Fruit fly (Drosophila melanogaster): ENCODE results near the gene Syn.

Gene Syn

DNA sequence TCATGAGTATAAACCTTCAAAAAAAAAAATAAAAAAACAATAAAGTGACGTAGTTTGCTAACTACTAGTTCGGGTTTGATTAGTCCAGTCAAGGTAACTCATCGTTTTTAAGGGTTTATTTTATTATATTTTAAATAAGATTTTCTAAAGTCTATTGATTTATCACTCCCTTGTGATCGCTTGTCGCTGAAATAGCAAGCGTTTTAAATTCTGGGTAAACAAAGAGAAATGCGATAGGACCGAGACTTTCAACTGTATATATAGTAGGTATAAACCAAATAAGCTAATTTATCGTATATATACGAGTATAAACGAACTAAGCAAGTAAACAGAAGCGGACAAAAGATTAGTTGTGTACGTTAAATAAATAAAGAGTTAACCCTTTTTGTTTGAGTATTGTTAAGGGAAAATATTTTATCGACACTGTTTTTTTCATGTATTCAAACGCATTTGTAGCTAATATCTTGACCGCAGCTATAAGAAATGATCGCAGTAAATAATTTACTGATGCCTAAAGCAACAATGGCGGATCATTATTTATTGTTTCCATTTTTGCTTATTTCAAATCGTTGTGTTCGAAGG is 21.9 kb upstream of the Syn start (continued):
- TF ChIP-seq lmd (GFP tag; IDR thresholded peaks at IDR 0.05) (no peak), phol (tag; optimal IDR thresholded peaks at IDR 0.05) (no peak), ab (GFP tag; optimal IDR thresholded peaks at IDR 0.05) (no peak), CG12942 (GFP tag; optimal IDR thresholded peaks at IDR 0.05) (no peak), CG17359 (tag; optimal IDR thresholded peaks at IDR 0.05) (peak; percentile 38), Chrac-16 (GFP tag; optimal IDR thresholded peaks at IDR 0.05) (peak; percentile 4), Awh (GFP tag; IDR thresholded peaks at IDR 0.05) (0 out of 2 replicates have a peak, but pooled peaks have one; percentile 7), CG17912 (GFP tag; optimal IDR thresholded peaks at IDR 0.05) (no peak), CG10565 (GFP tag; optimal IDR thresholded peaks at IDR 0.05) (no peak), E2f1 (GFP tag; IDR thresholded peaks at IDR 0.05) (no peak), CG1792 (GFP tag; optimal IDR thresholded peaks at IDR 0.05) (no peak), fru (optimal IDR thresholded peaks at IDR 0.05) (no peak), Gug (GFP tag; IDR thresholded peaks at IDR 0.05) (no peak), CG17328 (GFP tag; IDR thresholded peaks at IDR 0.05) (peak; percentile 18; the same call in 1 of the 2 replicates), ap (GFP tag; IDR thresholded peaks at IDR 0.05) (no peak)

DNA sequence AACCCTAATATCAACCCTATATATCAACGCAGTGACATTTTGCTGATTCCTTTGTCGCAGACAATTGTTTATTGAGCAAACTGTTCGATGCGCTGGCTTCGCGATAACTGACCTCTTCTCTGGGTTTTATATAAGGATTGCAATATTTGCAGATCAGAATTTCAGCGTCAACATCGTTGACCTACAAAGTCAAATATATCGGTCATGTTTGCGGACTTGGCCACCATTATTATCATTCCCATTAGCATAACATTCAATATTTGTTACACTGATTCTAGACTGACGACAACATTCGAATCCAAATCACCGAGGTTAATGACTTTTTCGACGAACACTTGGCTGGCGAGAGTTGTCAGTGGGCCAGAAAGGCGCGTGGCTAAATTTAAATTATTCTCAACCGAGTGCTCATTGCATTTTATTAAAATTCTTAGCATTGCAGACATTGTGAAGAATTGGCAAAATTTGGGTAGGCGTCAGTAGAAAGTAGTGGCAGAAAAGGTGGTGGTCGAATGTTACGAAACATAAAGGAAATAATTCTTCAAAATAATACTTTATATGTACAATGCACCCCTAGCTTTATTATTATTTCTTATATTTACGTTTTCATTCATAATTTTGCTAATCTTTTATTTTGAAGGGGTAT is 21.2 kb upstream of the Syn start:
- TF ChIP-seq CG30403 (GFP tag; optimal IDR thresholded peaks at IDR 0.05): no peak
- peak; percentile 85 for TF ChIP-seq sens (GFP tag)
- TF ChIP-seq fd102C (GFP tag; optimal IDR thresholded peaks at IDR 0.05): peak; percentile 32
- peak; percentile 38 for TF ChIP-seq CG2202 (tag; optimal IDR thresholded peaks at IDR 0.05)
- TF ChIP-seq Pdp1 (GFP tag; optimal IDR thresholded peaks at IDR 0.05): peak in 1 of 2 experiments; percentile 16
- no peak for TF ChIP-seq hbn (GFP tag; IDR thresholded peaks at IDR 0.05; ENCODE audit: partially characterized antibody)
- peak; percentile 6 for TF ChIP-seq CG15696 (tag; optimal IDR thresholded peaks at IDR 0.05)
- TF ChIP-seq Drgx (GFP tag; IDR thresholded peaks at IDR 0.05): 0 out of 2 replicates have a peak, but pooled peaks have one; percentile 19
- TF ChIP-seq sim (GFP tag; IDR thresholded peaks at IDR 0.05): 0 out of 2 replicates have a peak, but pooled peaks have one; percentile 53
- peak; percentile 7 for TF ChIP-seq CG5245 (GFP tag; optimal IDR thresholded peaks at IDR 0.05)
- 0 out of 3 replicates have a peak, but pooled peaks have one; percentile 36 for TF ChIP-seq CG2199 (GFP tag; IDR thresholded peaks at IDR 0.05)
- TF ChIP-seq CG11085 (GFP tag; IDR thresholded peaks at IDR 0.05): 0 out of 2 replicates have a peak, but pooled peaks have one; percentile 1
- peak; percentile 44 for TF ChIP-seq CG6813 (GFP tag; optimal IDR thresholded peaks at IDR 0.05)
- TF ChIP-seq Xrp1 (GFP tag; IDR thresholded peaks at IDR 0.05): 0 out of 2 replicates have a peak, but pooled peaks have one; percentile 10
- TF ChIP-seq otp (GFP tag; IDR thresholded peaks at IDR 0.05): peak; percentile 34; the same call in 1 of the 3 replicates
- peak; percentile 14; the same call in 1 of the 3 replicates for TF ChIP-seq zfh1 (GFP tag; IDR thresholded peaks at IDR 0.05)
- TF ChIP-seq CG1603 (tag; optimal IDR thresholded peaks at IDR 0.05): peak; percentile 25
- no peak for TF ChIP-seq NC2β (GFP tag; optimal IDR thresholded peaks at IDR 0.05)
- no peak for TF ChIP-seq Ets97D (GFP tag; optimal IDR thresholded peaks at IDR 0.05)
- TF ChIP-seq D19B (GFP tag; optimal IDR thresholded peaks at IDR 0.05): no peak

dm6 chr3R:10170356-10170876 is 20.1 kb upstream of the Syn start, which contains the start of gene Best1:
Best1 (minus strand) TSS chr3R:10170487.
- TF ChIP-seq ase (GFP tag; IDR thresholded peaks at IDR 0.05): peak; percentile 81
- peak in 1 of 2 experiments; percentile 64 for TF ChIP-seq insv (GFP tag; optimal IDR thresholded peaks at IDR 0.05)
- TF ChIP-seq fd64A (GFP tag; optimal IDR thresholded peaks at IDR 0.05): peak; percentile 59
- TF ChIP-seq btn (GFP tag; optimal IDR thresholded peaks at IDR 0.05): no peak
- TF ChIP-seq eve (GFP tag; optimal IDR thresholded peaks at IDR 0.05): peak in 1 of 2 experiments; percentile 26
- peak; percentile 26 for TF ChIP-seq CG4282 (GFP tag; optimal IDR thresholded peaks at IDR 0.05)
- TF ChIP-seq ftz-f1 (GFP tag; optimal IDR thresholded peaks at IDR 0.05): peak; percentile 57
- TF ChIP-seq Dref (GFP tag; IDR thresholded peaks at IDR 0.05): no peak
- TF ChIP-seq CG15269 (tag; optimal IDR thresholded peaks at IDR 0.05): peak; percentile 95
- no peak for TF ChIP-seq mld (GFP tag; IDR thresholded peaks at IDR 0.05; ENCODE audit: partially characterized antibody)
- TF ChIP-seq pb (GFP tag; optimal IDR thresholded peaks at IDR 0.05): peak; percentile 70
- TF ChIP-seq CG13123 (GFP tag; optimal IDR thresholded peaks at IDR 0.05): no peak
- peak; percentile 96 for TF ChIP-seq Gug (GFP tag; IDR thresholded peaks at IDR 0.05)
- peak; percentile 91 for TF ChIP-seq HLH3B (GFP tag; IDR thresholded peaks at IDR 0.05)
- peak; percentile 93 for TF ChIP-seq grau (tag; optimal IDR thresholded peaks at IDR 0.05)

All from whole organism, embryonic.